Worm (Caenorhabditis elegans) whole organism, L4 larva: ENCODE data around the gene nhx-5.

Experiments
- D1046.2 ChIP-seq: fragments of 200-800 bp; sonication (Bioruptor generic); IDR thresholded peaks from 2 replicates; pipeline ENCODE4 v1.3.6; 2022; ENCODE audit warnings: missing genetic modification characterization, missing compliant biosample characterization
- T20F7.1 ChIP-seq: fragments of 200-800 bp; sonication (Bioruptor generic); optimal IDR thresholded peaks from 2 replicates; lab custom pipeline; 2018; ENCODE audit warnings: mild to moderate bottlenecking, missing genetic modification characterization, missing compliant biosample characterization
- Y105C5A.15 ChIP-seq: fragments of 200-800 bp; sonication (Bioruptor generic); IDR thresholded peaks from 2 replicates; pipeline ENCODE4 v1.3.6; 2022; ENCODE audit warnings: missing genetic modification characterization, missing compliant biosample characterization
- ZK546.5 ChIP-seq, 2 experiments: sonication (generic microtip); optimal IDR thresholded peaks; 2 replicates each; lab custom pipeline; 2017; ENCODE audit warnings: missing biosample characterization in 2 of 2, missing genetic modification characterization in 2 of 2
- aha-1 ChIP-seq: fragments of 150-350 bp; peaks from one replicate; lab custom pipeline; 2014; ENCODE audit warnings: missing biosample characterization, missing genetic modification characterization
- ama-1 ChIP-seq: fragments of 150-350 bp; optimal IDR thresholded peaks from 2 replicates; lab custom pipeline; 2014; ENCODE audit warnings: inconsistent platforms, mixed read lengths
- ces-1 ChIP-seq: fragments of 150-350 bp; sonication (generic microtip); optimal IDR thresholded peaks from 4 replicates; lab custom pipeline; 2014; ENCODE audit warnings: missing biosample characterization, missing genetic modification reagents, missing genetic modification characterization
- cey-2 ChIP-seq: sonication (generic microtip); optimal IDR thresholded peaks from 3 replicates; lab custom pipeline; 2017; ENCODE audit warnings: missing genetic modification characterization, mild to moderate bottlenecking, missing compliant biosample characterization, antibody characterized with exemption, borderline replicate concordance; ENCODE audit not compliant: insufficient read depth
- ctbp-1 ChIP-seq: fragments of 200-800 bp; sonication (Bioruptor generic); IDR thresholded peaks from 2 replicates; pipeline ENCODE4 v1.3.6; 2022; ENCODE audit warnings: missing genetic modification reagents, missing genetic modification characterization, missing compliant biosample characterization
- dmd-9 ChIP-seq: fragments of 200-800 bp; sonication (Bioruptor generic); IDR thresholded peaks from 2 replicates; pipeline ENCODE4 v1.3.6; 2022; ENCODE audit warnings: missing genetic modification reagents, missing genetic modification characterization, missing compliant biosample characterization
- dve-1 ChIP-seq: sonication (generic microtip); optimal IDR thresholded peaks from 2 replicates; lab custom pipeline; 2017; ENCODE audit warnings: antibody characterized with exemption, mild to moderate bottlenecking, missing genetic modification characterization, missing compliant biosample characterization; ENCODE audit not compliant: insufficient read depth
- fkh-10 ChIP-seq: fragments of 150-350 bp; optimal IDR thresholded peaks from 2 replicates; lab custom pipeline; 2014; ENCODE audit warnings: missing biosample characterization, missing genetic modification reagents, missing genetic modification characterization
- hlh-30 ChIP-seq: sonication (generic microtip); optimal IDR thresholded peaks from 2 replicates; lab custom pipeline; 2017; ENCODE audit warnings: antibody characterized with exemption, mild to moderate bottlenecking, missing genetic modification characterization, missing compliant biosample characterization; ENCODE audit not compliant: insufficient read depth
- lin-15B ChIP-seq: fragments of 150-350 bp; sonication (generic microtip); optimal IDR thresholded peaks from 3 replicates; lab custom pipeline; 2014; ENCODE audit warnings: missing biosample characterization, missing genetic modification characterization
- mdl-1 ChIP-seq, 2 experiments: fragments of 150-350 bp in 1 of 2; sonication (generic microtip) in 1 of 2; optimal IDR thresholded peaks; 2 replicates each; lab custom pipeline; 2014 to 2017; ENCODE audit warnings: missing biosample characterization in 2 of 2, missing genetic modification characterization in 2 of 2
- mep-1 ChIP-seq: fragments of 150-350 bp; sonication (generic microtip); optimal IDR thresholded peaks from 3 replicates; lab custom pipeline; 2014; ENCODE audit warnings: missing biosample characterization, missing genetic modification characterization
- mxl-2 ChIP-seq: fragments of 200-800 bp; sonication (Bioruptor generic); conservative IDR thresholded peaks from 2 replicates; pipeline ENCODE4 v1.3.6; 2022; ENCODE audit warnings: missing genetic modification reagents, missing genetic modification characterization, missing compliant biosample characterization
- nhr-28 ChIP-seq: fragments of 150-350 bp; optimal IDR thresholded peaks from 2 replicates; lab custom pipeline; 2014; ENCODE audit warnings: missing biosample characterization, missing genetic modification characterization
- nhr-48 ChIP-seq: sonication (generic microtip); optimal IDR thresholded peaks from 2 replicates; lab custom pipeline; 2016; ENCODE audit warnings: mild to moderate bottlenecking, missing genetic modification characterization, missing compliant biosample characterization
- nhr-77 ChIP-seq: fragments of 150-350 bp; optimal IDR thresholded peaks from 2 replicates; lab custom pipeline; 2014; ENCODE audit warnings: missing biosample characterization, missing genetic modification characterization
- php-3 ChIP-seq: fragments of 200-800 bp; sonication (Bioruptor generic); IDR thresholded peaks from 2 replicates; pipeline ENCODE4 v1.3.6; 2022; ENCODE audit warnings: missing genetic modification reagents, missing genetic modification characterization, missing compliant biosample characterization
- tag-97 ChIP-seq: fragments of 200-800 bp; sonication (Bioruptor generic); IDR thresholded peaks from 2 replicates; pipeline ENCODE4 v1.3.6; 2022; ENCODE audit warnings: missing genetic modification characterization, missing compliant biosample characterization
- unc-62 ChIP-seq, 3 experiments: fragments of 150-350 bp in 1 of 3; sonication (generic microtip); optimal IDR thresholded peaks in 2 of 3; peaks in 1 of 3; 1 replicate in 1 of 3; 2 replicates in 2 of 3; lab custom pipeline; 2014 to 2017; ENCODE audit warnings: missing biosample characterization in 3 of 3, missing genetic modification characterization in 3 of 3, missing genetic modification reagents in 3 of 3, missing genotype in 1 of 3

nhx-5 gene

ce11 chrX:10576410-10576809, 343 bp upstream of the nhx-5 start (continued):
- TF ChIP-seq dmd-9, result no peak
- peak; percentile 56 for TF ChIP-seq dve-1 (tag; lab: Kevin White, UChicago)
- TF ChIP-seq nhr-77 (tag; lab: Kevin White, UChicago), result peak; percentile 91

- no peak for TF ChIP-seq dve-1 (tag; lab: Kevin White, UChicago)
- TF ChIP-seq nhr-48, result no peak
- no peak for TF ChIP-seq Y105C5A.15 (GFP tag; lab: Robert Waterston, UW)
- TF ChIP-seq T20F7.1 (GFP tag; lab: Kevin White, UChicago), result no peak
These were observed 12.7 kb downstream of the nhx-5 start, which contains the start of gene F57C7.4 for ce11 chrX:10589465-10589864. Gene F57C7.4 (minus strand): TSS chrX:10589565.

ce11 chrX:10590772-10591171, 14.0 kb downstream of the nhx-5 start:
- no peak for TF ChIP-seq mep-1 (tag; lab: Kevin White, UChicago)

- TF ChIP-seq lin-15B (tag; lab: Kevin White, UChicago), result no peak
- 0 out of 2 replicates have a peak, but pooled peaks have one; percentile 26 for TF ChIP-seq php-3 (GFP tag; lab: Robert Waterston, UW)
- TF ChIP-seq unc-62 (GFP tag; optimal IDR thresholded peaks at IDR 0.05 in 1 of 2; lab: Kevin White, UChicago), result peak in 1 of 2 experiments; percentile 41
- no peak for TF ChIP-seq unc-62 (tag; optimal IDR thresholded peaks at IDR 0.05; lab: Kevin White, UChicago)
These were observed 14.5 kb downstream of the nhx-5 start for ce11 chrX:10591208-10591782.

ce11 chrX:10593234-10593633, 16.5 kb downstream of the nhx-5 start, which contains the start of gene sdn-1:
Gene sdn-1 (minus strand): TSS chrX:10593334.
- TF ChIP-seq aha-1, result peak; percentile 38
- TF ChIP-seq ctbp-1 (GFP tag; lab: Robert Waterston, UW), result no peak

- TF ChIP-seq aha-1 (peak; percentile 93), unc-62 (GFP tag; optimal IDR thresholded peaks at IDR 0.05 in 1 of 2; lab: Kevin White, UChicago) (peak in 1 of 2 experiments; percentile 81), unc-62 (tag; optimal IDR thresholded peaks at IDR 0.05; lab: Kevin White, UChicago) (no peak), nhr-28 (no peak), cey-2 (tag; lab: Kevin White, UChicago) (no peak), fkh-10 (GFP tag; lab: Kevin White, UChicago) (peak; percentile 3), ZK546.5 (tag; optimal IDR thresholded peaks at IDR 0.05; lab: Kevin White, UChicago) (no peak), hlh-30 (tag; lab: Kevin White, UChicago) (peak; percentile 44), tag-97 (GFP tag; lab: Robert Waterston, UW) (0 out of 2 replicates have a peak, but pooled peaks have one; percentile 48), D1046.2 (GFP tag; lab: Robert Waterston, UW) (no peak)
These were observed 17.1 kb downstream of the nhx-5 start for ce11 chrX:10593756-10594376.

ce11 chrX:10594701-10595421, 18.1 kb downstream of the nhx-5 start:
- TF ChIP-seq ces-1 (GFP tag; lab: Kevin White, UChicago) (peak; percentile 44), mxl-2 (no peak), hlh-30 (tag; lab: Kevin White, UChicago) (peak; percentile 17), ama-1 (lab: Kevin White, UChicago) (no peak), fkh-10 (GFP tag; lab: Kevin White, UChicago) (peak; percentile 50), unc-62 (GFP tag; optimal IDR thresholded peaks at IDR 0.05 in 1 of 2; lab: Kevin White, UChicago) (peak in 1 of 2 experiments; percentile 60), unc-62 (tag; optimal IDR thresholded peaks at IDR 0.05; lab: Kevin White, UChicago) (no peak), mdl-1 (tag; optimal IDR thresholded peaks at IDR 0.05; lab: Kevin White, UChicago) (no peak), ctbp-1 (GFP tag; lab: Robert Waterston, UW) (peak; percentile 53; the same call in 1 of the 2 replicates)
